Worm (Caenorhabditis elegans) whole organism, L1 larva: ENCODE results near the gene R05D3.3.

Experiments used
- C04F5.9 ChIP-seq: sonication (generic microtip); optimal IDR thresholded peaks from 2 replicates; lab custom pipeline; 2016; ENCODE audit warnings: missing genetic modification characterization, missing compliant biosample characterization
- C16A3.4 ChIP-seq: fragments of 150-350 bp; optimal IDR thresholded peaks from 2 replicates; lab custom pipeline; 2014; ENCODE audit warnings: missing biosample characterization, missing genetic modification characterization
- Y116A8C.19 ChIP-seq: sonication (generic microtip); optimal IDR thresholded peaks from 2 replicates; lab custom pipeline; 2016; ENCODE audit warnings: missing compliant biosample characterization, missing genetic modification characterization, borderline replicate concordance
- aly-2 ChIP-seq: fragments of 150-350 bp; optimal IDR thresholded peaks from 2 replicates; lab custom pipeline; 2014; ENCODE audit warnings: missing biosample characterization, missing genetic modification characterization
- ama-1 ChIP-seq: fragments of 150-350 bp; optimal IDR thresholded peaks from 2 replicates; lab custom pipeline; 2014
- blmp-1 ChIP-seq: fragments of 150-350 bp; optimal IDR thresholded peaks from 2 replicates; lab custom pipeline; 2014; ENCODE audit warnings: missing biosample characterization, missing genetic modification characterization
- ceh-63 ChIP-seq: fragments of 200-800 bp; sonication (Bioruptor generic); optimal IDR thresholded peaks from 2 replicates; lab custom pipeline; 2018; ENCODE audit warnings: mild to moderate bottlenecking, missing genetic modification characterization, missing compliant biosample characterization
- ceh-82 ChIP-seq, 3 experiments: fragments of 150-350 bp in 1 of 3; sonication (generic microtip) in 2 of 3; optimal IDR thresholded peaks; 2 replicates each; lab custom pipeline; 2014 to 2017; ENCODE audit warnings: missing biosample characterization in 3 of 3, missing genetic modification characterization in 3 of 3
- ceh-88 ChIP-seq: fragments of 200-800 bp; sonication (Bioruptor generic); IDR thresholded peaks from 2 replicates; pipeline ENCODE4 v1.3.6; 2022; ENCODE audit warnings: missing genetic modification characterization, missing compliant biosample characterization
- dpl-1 ChIP-seq, 3 experiments: fragments of 150-350 bp in 2 of 3; sonication (generic microtip) in 1 of 3; optimal IDR thresholded peaks; 2 replicates each; lab custom pipeline; 2014 to 2017; ENCODE audit warnings: missing biosample characterization in 3 of 3, missing genetic modification characterization in 3 of 3, missing genetic modification reagents in 3 of 3
- dsc-1 ChIP-seq: sonication (generic microtip); optimal IDR thresholded peaks from 2 replicates; lab custom pipeline; 2016; ENCODE audit warnings: mild to moderate bottlenecking, missing genetic modification characterization, missing compliant biosample characterization
- efl-1 ChIP-seq, 4 experiments: fragments of 150-350 bp; optimal IDR thresholded peaks in 3 of 4; peaks in 1 of 4; 1 replicate in 1 of 4; 2 replicates in 3 of 4; lab custom pipeline; 2014; ENCODE audit warnings: missing biosample characterization in 2 of 4, missing genetic modification characterization in 2 of 4, missing genetic modification reagents in 2 of 4
- egl-13 ChIP-seq: sonication (generic microtip); optimal IDR thresholded peaks from 2 replicates; lab custom pipeline; 2016; ENCODE audit warnings: missing genotype, missing genetic modification reagents, missing genetic modification characterization, missing compliant biosample characterization
- elt-3 ChIP-seq, 6 experiments: fragments of 150-350 bp in 1 of 6; sonication (generic microtip); optimal IDR thresholded peaks; 2 replicates each; lab custom pipeline; 2017 to 2018; ENCODE audit warnings: missing biosample characterization in 6 of 6, missing genetic modification characterization in 6 of 6, inconsistent platforms in 1 of 6
- ets-5 ChIP-seq: fragments of 200-800 bp; sonication (Bioruptor generic); IDR thresholded peaks from 2 replicates; pipeline ENCODE4 v1.3.6; 2022; ENCODE audit warnings: missing genetic modification characterization, missing compliant biosample characterization
- fkh-10 ChIP-seq: sonication (generic microtip); optimal IDR thresholded peaks from 2 replicates; lab custom pipeline; 2017; ENCODE audit warnings: missing biosample characterization, missing genetic modification reagents, missing genetic modification characterization
- fkh-8 ChIP-seq: sonication (generic microtip); optimal IDR thresholded peaks from 2 replicates; lab custom pipeline; 2016; ENCODE audit warnings: mild to moderate bottlenecking, missing genetic modification characterization, missing compliant biosample characterization
- fos-1 ChIP-seq: fragments of 150-350 bp; optimal IDR thresholded peaks from 2 replicates; lab custom pipeline; 2014; ENCODE audit warnings: missing biosample characterization, missing genetic modification characterization
- hlh-17 ChIP-seq: fragments of 200-800 bp; sonication (Bioruptor generic); optimal IDR thresholded peaks from 2 replicates; lab custom pipeline; 2018; ENCODE audit warnings: missing genetic modification characterization, mild to moderate bottlenecking, missing compliant biosample characterization, moderate library complexity, borderline replicate concordance
- hlh-4 ChIP-seq: sonication (generic microtip); optimal IDR thresholded peaks from 2 replicates; lab custom pipeline; 2016; ENCODE audit warnings: mild to moderate bottlenecking, missing genetic modification characterization, missing compliant biosample characterization
- hpl-2 ChIP-seq: fragments of 150-350 bp; optimal IDR thresholded peaks from 2 replicates; lab custom pipeline; 2014; ENCODE audit warnings: missing biosample characterization, missing genetic modification reagents, missing genetic modification characterization
- irx-1 ChIP-seq: sonication (generic microtip); optimal IDR thresholded peaks from 2 replicates; lab custom pipeline; 2016; ENCODE audit warnings: missing genetic modification characterization, missing compliant biosample characterization
- isw-1 ChIP-seq: fragments of 200-800 bp; sonication (Bioruptor generic); IDR thresholded peaks from 2 replicates; pipeline ENCODE4 v1.3.6; 2022; ENCODE audit warnings: missing genetic modification characterization, missing compliant biosample characterization
- jun-1 ChIP-seq: fragments of 150-350 bp; optimal IDR thresholded peaks from 2 replicates; lab custom pipeline; 2014; ENCODE audit warnings: missing biosample characterization, missing genetic modification reagents, missing genetic modification characterization
- lin-13 ChIP-seq: fragments of 150-350 bp; optimal IDR thresholded peaks from 2 replicates; lab custom pipeline; 2014; ENCODE audit warnings: missing biosample characterization, missing genetic modification reagents, missing genetic modification characterization
- lin-35 ChIP-seq, 2 experiments: fragments of 150-350 bp; optimal IDR thresholded peaks; 2 replicates each; lab custom pipeline; 2014; ENCODE audit warnings: missing biosample characterization in 2 of 2, missing genetic modification characterization in 2 of 2, missing genetic modification reagents in 2 of 2
- lir-3 ChIP-seq: sonication (generic microtip); optimal IDR thresholded peaks from 2 replicates; lab custom pipeline; 2016; ENCODE audit warnings: mild to moderate bottlenecking, missing genetic modification characterization, moderate library complexity, missing compliant biosample characterization; ENCODE audit not compliant: poor library complexity
- lsy-2 ChIP-seq, 2 experiments: fragments of 150-350 bp; optimal IDR thresholded peaks; 2 replicates each; lab custom pipeline; 2014; ENCODE audit warnings: missing biosample characterization in 2 of 2, missing genetic modification characterization in 2 of 2
- mab-9 ChIP-seq: fragments of 200-800 bp; sonication (Bioruptor generic); IDR thresholded peaks from 2 replicates; pipeline ENCODE4 v1.3.6; 2022; ENCODE audit warnings: missing genetic modification reagents, missing genetic modification characterization, missing compliant biosample characterization
- mdl-1 ChIP-seq, 2 experiments: fragments of 150-350 bp; optimal IDR thresholded peaks; 2 replicates each; lab custom pipeline; 2014 to 2017; ENCODE audit warnings: missing biosample characterization in 2 of 2, missing genetic modification characterization in 2 of 2, inconsistent platforms in 1 of 2
- mef-2 ChIP-seq: fragments of 150-350 bp; optimal IDR thresholded peaks from 2 replicates; lab custom pipeline; 2014; ENCODE audit warnings: missing biosample characterization, missing genetic modification characterization
- nhr-11 ChIP-seq: fragments of 150-350 bp; optimal IDR thresholded peaks from 2 replicates; lab custom pipeline; 2014; ENCODE audit warnings: missing biosample characterization, missing genetic modification characterization
- nhr-12 ChIP-seq: sonication (generic microtip); optimal IDR thresholded peaks from 2 replicates; lab custom pipeline; 2017; ENCODE audit warnings: missing biosample characterization, missing genetic modification characterization
- nhr-20 ChIP-seq: sonication (generic microtip); optimal IDR thresholded peaks from 2 replicates; lab custom pipeline; 2016; ENCODE audit warnings: mild to moderate bottlenecking, missing genetic modification characterization, missing compliant biosample characterization
- nhr-237 ChIP-seq: fragments of 150-350 bp; optimal IDR thresholded peaks from 2 replicates; lab custom pipeline; 2014; ENCODE audit warnings: missing biosample characterization, missing genetic modification characterization
- nhr-28 ChIP-seq: fragments of 150-350 bp; optimal IDR thresholded peaks from 2 replicates; lab custom pipeline; 2014; ENCODE audit warnings: missing biosample characterization, missing genetic modification characterization
- nhr-76 ChIP-seq: sonication (generic microtip); optimal IDR thresholded peaks from 2 replicates; lab custom pipeline; 2017; ENCODE audit warnings: missing biosample characterization, missing genetic modification characterization
- pax-3 ChIP-seq: fragments of 200-800 bp; sonication (Bioruptor generic); optimal IDR thresholded peaks from 2 replicates; lab custom pipeline; 2018; ENCODE audit warnings: mild to moderate bottlenecking, missing genetic modification characterization, moderate library complexity, missing compliant biosample characterization
- pqm-1 ChIP-seq: sonication (generic microtip); optimal IDR thresholded peaks from 3 replicates; lab custom pipeline; 2017; ENCODE audit warnings: missing biosample characterization, missing genetic modification characterization
- rnt-1 ChIP-seq: sonication (generic microtip); optimal IDR thresholded peaks from 2 replicates; lab custom pipeline; 2016; ENCODE audit warnings: mild to moderate bottlenecking, missing genetic modification characterization, moderate library complexity, missing compliant biosample characterization
- skn-1 ChIP-seq: fragments of 150-350 bp; optimal IDR thresholded peaks from 2 replicates; lab custom pipeline; 2014; ENCODE audit warnings: missing biosample characterization, missing genetic modification characterization
- snpc-4 ChIP-seq: fragments of 150-350 bp; optimal IDR thresholded peaks from 2 replicates; lab custom pipeline; 2014; ENCODE audit warnings: missing biosample characterization, missing genetic modification characterization
- sox-4 ChIP-seq: sonication (generic microtip); optimal IDR thresholded peaks from 2 replicates; lab custom pipeline; 2016; ENCODE audit warnings: missing genetic modification characterization, missing compliant biosample characterization
- sup-37 ChIP-seq: fragments of 200-800 bp; sonication (Bioruptor generic); optimal IDR thresholded peaks from 2 replicates; lab custom pipeline; 2018; ENCODE audit warnings: mild to moderate bottlenecking, missing genetic modification characterization, missing compliant biosample characterization
- swsn-7 ChIP-seq: sonication (generic microtip); optimal IDR thresholded peaks from 2 replicates; lab custom pipeline; 2016; ENCODE audit warnings: missing genetic modification characterization, missing compliant biosample characterization
- tlp-1 ChIP-seq: fragments of 150-350 bp; optimal IDR thresholded peaks from 2 replicates; lab custom pipeline; 2014; ENCODE audit warnings: missing biosample characterization, missing genetic modification characterization
- unc-130 ChIP-seq: fragments of 150-350 bp; optimal IDR thresholded peaks from 2 replicates; lab custom pipeline; 2017; ENCODE audit warnings: missing biosample characterization, missing genetic modification characterization, inconsistent platforms
- vab-15 ChIP-seq: sonication (generic microtip); optimal IDR thresholded peaks from 2 replicates; lab custom pipeline; 2017; ENCODE audit warnings: missing genotype, mild to moderate bottlenecking, missing genetic modification characterization, missing compliant biosample characterization
- xbp-1 ChIP-seq: sonication (generic microtip); optimal IDR thresholded peaks from 2 replicates; lab custom pipeline; 2016; ENCODE audit warnings: missing genetic modification characterization, missing compliant biosample characterization
- zag-1 ChIP-seq: fragments of 150-350 bp; optimal IDR thresholded peaks from 2 replicates; lab custom pipeline; 2014; ENCODE audit warnings: missing biosample characterization, missing genetic modification characterization
- zip-4 ChIP-seq: fragments of 200-800 bp; sonication (Bioruptor generic); optimal IDR thresholded peaks from 2 replicates; lab custom pipeline; 2018; ENCODE audit warnings: mild to moderate bottlenecking, missing genetic modification characterization, moderate library complexity, missing compliant biosample characterization
- ztf-11 ChIP-seq, 2 experiments: sonication (generic microtip); optimal IDR thresholded peaks; 2 replicates each; lab custom pipeline; 2016 to 2017; ENCODE audit warnings: missing genetic modification characterization in 2 of 2, missing biosample characterization in 1 of 2, missing compliant biosample characterization in 1 of 2
- ztf-4 ChIP-seq: fragments of 150-350 bp; optimal IDR thresholded peaks from 2 replicates; lab custom pipeline; 2014; ENCODE audit warnings: missing biosample characterization, missing genetic modification characterization

The R05D3.3 gene

ce11 chrIII:8319100-8319499, 44.7 kb upstream of the R05D3.3 start, which contains the start of gene F10E9.11 (continued):
- TF ChIP-seq lir-3 (tag; lab: Kevin White, UChicago), result peak; percentile 96
- peak; percentile 75 for TF ChIP-seq lin-13 (GFP tag; lab: Kevin White, UChicago)
- TF ChIP-seq ceh-63, result no peak
- TF ChIP-seq swsn-7 (tag; lab: Kevin White, UChicago), result peak; percentile 85
- peak; percentile 88 to 92 for TF ChIP-seq lsy-2 (tag; optimal IDR thresholded peaks at IDR 0.05; lab: Kevin White, UChicago)
- peak; percentile 91 for TF ChIP-seq irx-1
- peak; percentile 74 for TF ChIP-seq C04F5.9 (tag; lab: Kevin White, UChicago)
- TF ChIP-seq vab-15 (tag; lab: Kevin White, UChicago), result peak; percentile 85
- peak; percentile 86 for TF ChIP-seq nhr-20 (tag; lab: Kevin White, UChicago)
- peak; percentile 69 for TF ChIP-seq blmp-1 (tag; lab: Kevin White, UChicago)
- peak; percentile 98 for TF ChIP-seq rnt-1 (tag; lab: Kevin White, UChicago)
- peak; percentile 76 for TF ChIP-seq isw-1
- peak in 1 of 2 experiments; percentile 91 for TF ChIP-seq ztf-11 (tag; optimal IDR thresholded peaks at IDR 0.05; lab: Kevin White, UChicago)
- TF ChIP-seq nhr-28 (tag; lab: Kevin White, UChicago), result no peak
- TF ChIP-seq xbp-1 (tag; lab: Kevin White, UChicago), result peak; percentile 85
- no peak for TF ChIP-seq hlh-17 (GFP tag; lab: Kevin White, UChicago)
- TF ChIP-seq ztf-4, result peak; percentile 57
- peak; percentile 48 for TF ChIP-seq zip-4 (GFP tag; lab: Kevin White, UChicago)
- peak; percentile 57 for TF ChIP-seq Y116A8C.19
- TF ChIP-seq lin-35 (GFP tag; optimal IDR thresholded peaks at IDR 0.05; lab: Kevin White, UChicago), result peak; percentile 98
- TF ChIP-seq tlp-1 (tag; lab: Kevin White, UChicago), result no peak
- TF ChIP-seq fkh-8 (tag; lab: Kevin White, UChicago), result peak; percentile 86
- no peak for TF ChIP-seq hlh-4
- TF ChIP-seq nhr-76 (tag; lab: Kevin White, UChicago), result no peak
- TF ChIP-seq pax-3 (tag; lab: Kevin White, UChicago), result peak; percentile 88
- TF ChIP-seq snpc-4 (tag; lab: Kevin White, UChicago), result peak; percentile 51
- peak; percentile 62 for TF ChIP-seq ama-1 (lab: Kevin White, UChicago)
- peak; percentile 2 for TF ChIP-seq nhr-237 (tag; lab: Kevin White, UChicago)
- peak; percentile 76 for TF ChIP-seq skn-1 (tag; lab: Kevin White, UChicago)
- TF ChIP-seq C16A3.4 (tag; lab: Kevin White, UChicago), result peak; percentile 81
- peak in 1 of 2 experiments; percentile 62 for TF ChIP-seq mdl-1 (tag; optimal IDR thresholded peaks at IDR 0.05; lab: Kevin White, UChicago)
- TF ChIP-seq hpl-2, result no peak
- TF ChIP-seq dpl-1 (GFP tag; optimal IDR thresholded peaks at IDR 0.05; lab: Kevin White, UChicago), result peak; percentile 96
- peak; percentile 30 for TF ChIP-seq fos-1 (tag; lab: Kevin White, UChicago)
- no peak for TF ChIP-seq mef-2
- no peak for TF ChIP-seq zag-1 (tag; lab: Kevin White, UChicago)
- TF ChIP-seq ceh-82 (tag; optimal IDR thresholded peaks at IDR 0.05; lab: Kevin White, UChicago), result peak; percentile 71 to 77 (median 74)
- TF ChIP-seq unc-130, result peak; percentile 74
- peak; percentile 76 for TF ChIP-seq jun-1 (tag; lab: Kevin White, UChicago)
- TF ChIP-seq efl-1 (optimal IDR thresholded peaks at IDR 0.05; lab: Kevin White, UChicago), result peak; percentile 97 to 99
- TF ChIP-seq efl-1 (GFP tag; optimal IDR thresholded peaks at IDR 0.05 in 1 of 2; lab: Kevin White, UChicago), result peak; percentile 96 to 99
- TF ChIP-seq pqm-1 (tag; lab: Kevin White, UChicago), result no peak
- peak; percentile 26 for TF ChIP-seq fkh-10
- TF ChIP-seq dsc-1 (tag; lab: Kevin White, UChicago), result peak; percentile 92
- TF ChIP-seq sox-4 (tag; lab: Kevin White, UChicago), result peak; percentile 91
- peak; percentile 82 for TF ChIP-seq egl-13 (tag; lab: Kevin White, UChicago)
- TF ChIP-seq mab-9, result no peak
- peak; percentile 53; the same call in 1 of the 2 replicates for TF ChIP-seq ceh-88 (GFP tag; lab: Robert Waterston, UW)
- TF ChIP-seq elt-3 (tag; optimal IDR thresholded peaks at IDR 0.05; lab: Kevin White, UChicago), result peak in 3 of 6 experiments; percentile 25 to 52 (median 28)
- no peak for TF ChIP-seq aly-2
- no peak for TF ChIP-seq nhr-11
- no peak for TF ChIP-seq nhr-12 (tag; lab: Kevin White, UChicago)
- no peak for TF ChIP-seq sup-37
- no peak for TF ChIP-seq ets-5 (GFP tag; lab: Robert Waterston, UW)
